Fruit fly (Drosophila melanogaster): Measurements from ENCODE around the gene Diap1.
A peak's percentile ranks its signal among the peaks of the same experiment; 100 is the strongest.

Gene Diap1

DNA sequence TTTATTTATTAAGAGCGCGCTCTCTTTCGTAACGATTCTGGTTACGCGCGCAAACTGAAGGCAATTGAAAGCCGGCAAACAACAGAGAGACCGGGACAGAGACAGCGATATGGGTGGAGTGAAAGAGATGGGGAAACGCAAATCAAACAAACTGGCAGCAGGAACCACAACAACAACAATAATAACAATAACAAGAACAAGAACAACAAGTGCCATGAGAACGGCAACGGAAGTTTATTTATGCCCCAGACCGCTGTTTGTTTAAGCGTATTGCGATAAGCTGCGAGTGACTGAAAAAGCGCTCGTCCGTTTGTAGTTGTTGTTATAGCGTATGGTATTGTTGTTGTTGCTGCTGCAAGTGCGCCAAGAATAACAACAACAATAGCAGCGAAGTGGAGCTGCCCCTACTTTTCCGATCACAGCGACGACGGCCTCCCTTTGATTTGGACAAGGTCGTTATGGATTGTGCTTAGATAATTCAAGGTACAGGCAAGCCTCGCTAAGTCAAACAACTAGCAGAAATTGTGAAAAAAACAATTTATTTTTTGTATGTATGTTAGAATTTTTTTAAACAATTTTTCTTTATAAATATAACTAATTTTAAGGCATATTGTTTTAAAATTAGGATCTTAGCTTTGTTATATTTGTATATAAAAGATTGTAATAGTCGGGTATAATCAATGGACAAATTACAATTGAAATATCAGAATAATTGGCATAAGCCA lies 24.6 kb downstream of the Diap1 start (continued):
- peak; percentile 10 for TF ChIP-seq Meics (GFP tag; optimal IDR thresholded peaks at IDR 0.05)
- TF ChIP-seq Awh (GFP tag; IDR thresholded peaks at IDR 0.05), result peak; percentile 72; the same call in 1 of the 2 replicates
- TF ChIP-seq NK7.1 (GFP tag; optimal IDR thresholded peaks at IDR 0.05), result peak; percentile 70
- no peak for TF ChIP-seq ken (GFP tag; IDR thresholded peaks at IDR 0.05)
- peak; percentile 20 for TF ChIP-seq tup (GFP tag; optimal IDR thresholded peaks at IDR 0.05)
- TF ChIP-seq unpg (GFP tag; optimal IDR thresholded peaks at IDR 0.05), result peak; percentile 45
- TF ChIP-seq Atf-2 (GFP tag; optimal IDR thresholded peaks at IDR 0.05), result peak; percentile 42
- no peak for TF ChIP-seq CG11085 (GFP tag; IDR thresholded peaks at IDR 0.05)
- no peak; the same call in 1 of the 2 replicates for TF ChIP-seq Rfx (GFP tag; IDR thresholded peaks at IDR 0.05)
- TF ChIP-seq Ravus (GFP tag; IDR thresholded peaks at IDR 0.05), result no peak
- TF ChIP-seq gro (GFP tag; optimal IDR thresholded peaks at IDR 0.05), result peak; percentile 47
- peak; percentile 85 for TF ChIP-seq CG33557 (GFP tag; optimal IDR thresholded peaks at IDR 0.05)
- TF ChIP-seq p53 (GFP tag; optimal IDR thresholded peaks at IDR 0.05), result peak; percentile 27
- peak; percentile 55 for TF ChIP-seq Camta (GFP tag; optimal IDR thresholded peaks at IDR 0.05)
- peak; percentile 56 for TF ChIP-seq CG8359 (GFP tag; optimal IDR thresholded peaks at IDR 0.05; ENCODE audit: borderline replicate concordance)
- TF ChIP-seq CG10979 (tag; optimal IDR thresholded peaks at IDR 0.05), result peak; percentile 5
- peak; percentile 29; the same call in 1 of the 3 replicates for TF ChIP-seq B-H1 (GFP tag; IDR thresholded peaks at IDR 0.05)
- no peak for TF ChIP-seq crc (GFP tag; optimal IDR thresholded peaks at IDR 0.05)
- TF ChIP-seq Oaz (GFP tag; IDR thresholded peaks at IDR 0.05), result no peak
- peak; percentile 28; the same call in 1 of the 3 replicates for TF ChIP-seq dysf (GFP tag; IDR thresholded peaks at IDR 0.05)
- TF ChIP-seq CG10654 (GFP tag; optimal IDR thresholded peaks at IDR 0.05), result peak; percentile 34
- peak; percentile 87 for TF ChIP-seq CG10543 (GFP tag; optimal IDR thresholded peaks at IDR 0.05)
- peak; percentile 25; the same call in 1 of the 2 replicates for TF ChIP-seq Ada2b (GFP tag; IDR thresholded peaks at IDR 0.05)
- TF ChIP-seq CG15601 (tag; optimal IDR thresholded peaks at IDR 0.05), result peak; percentile 87
- peak; percentile 72 for TF ChIP-seq dmrt11E (tag; optimal IDR thresholded peaks at IDR 0.05)
- no peak for TF ChIP-seq Trl (optimal IDR thresholded peaks at IDR 0.05)
- TF ChIP-seq Trl (GFP tag; optimal IDR thresholded peaks at IDR 0.05), result peak; percentile 62
- TF ChIP-seq CG16863 (GFP tag; optimal IDR thresholded peaks at IDR 0.05), result peak; percentile 68
- TF ChIP-seq CG11696 (GFP tag; IDR thresholded peaks at IDR 0.05), result no peak
- peak; percentile 44 for TF ChIP-seq CG9876 (GFP tag; optimal IDR thresholded peaks at IDR 0.05)
- peak in 1 of 3 experiments; percentile 51 for TF ChIP-seq lola (GFP tag; optimal IDR thresholded peaks at IDR 0.05)
- TF ChIP-seq sug (tag; optimal IDR thresholded peaks at IDR 0.05), result peak; percentile 72
- peak; percentile 67 for TF ChIP-seq rib (GFP tag; IDR thresholded peaks at IDR 0.05)
- peak; percentile 8 for TF ChIP-seq trem (tag; optimal IDR thresholded peaks at IDR 0.05)
- TF ChIP-seq unc-4 (GFP tag; IDR thresholded peaks at IDR 0.05; ENCODE audit: partially characterized antibody), result no peak
- peak; percentile 87; the same call in 1 of the 2 replicates for TF ChIP-seq chm (GFP tag; IDR thresholded peaks at IDR 0.05)
- no peak for TF ChIP-seq jing (GFP tag; optimal IDR thresholded peaks at IDR 0.05)
- TF ChIP-seq CG7745 (tag; optimal IDR thresholded peaks at IDR 0.05), result peak; percentile 59
- TF ChIP-seq CG11093 (GFP tag; IDR thresholded peaks at IDR 0.05), result peak; percentile 37; the same call in 1 of the 3 replicates
- peak; percentile 60 for TF ChIP-seq CG18599 (GFP tag; optimal IDR thresholded peaks at IDR 0.05)
- peak; percentile 5 for TF ChIP-seq CG10565 (GFP tag; optimal IDR thresholded peaks at IDR 0.05)
- no peak for TF ChIP-seq pita (GFP tag; optimal IDR thresholded peaks at IDR 0.05)
- TF ChIP-seq CG2116 (GFP tag; optimal IDR thresholded peaks at IDR 0.05), result peak; percentile 36
- no peak for TF ChIP-seq lmd (GFP tag; IDR thresholded peaks at IDR 0.05)
- TF ChIP-seq her (GFP tag; optimal IDR thresholded peaks at IDR 0.05), result peak; percentile 69
- TF ChIP-seq br (optimal IDR thresholded peaks at IDR 0.05), result no peak
- no peak for TF ChIP-seq CG31224 (GFP tag; IDR thresholded peaks at IDR 0.05)
- TF ChIP-seq CG31388 (GFP tag; optimal IDR thresholded peaks at IDR 0.05), result no peak
- peak; percentile 20 for TF ChIP-seq CG30403 (GFP tag; optimal IDR thresholded peaks at IDR 0.05)
- peak; percentile 74 for TF ChIP-seq CG12236 (GFP tag; optimal IDR thresholded peaks at IDR 0.05)
